Fruit fly (Drosophila melanogaster) whole organism, embryonic: Measurements from ENCODE around the gene Iyd.

Source experiments
- Awh ChIP-seq: fragments of 200-800 bp; sonication (Bioruptor generic); IDR thresholded peaks from 2 replicates; pipeline ENCODE4, ENCODE4 v1.3.6; 2022; ENCODE audit warnings: missing biosample characterization, missing genetic modification characterization
- Bdp1 ChIP-seq: fragments of 200-800 bp; sonication (Bioruptor generic); optimal IDR thresholded peaks from 3 replicates; lab custom pipeline; 2016; ENCODE audit warnings: missing biosample characterization, missing genetic modification characterization
- CG10959 ChIP-seq: fragments of 200-800 bp; sonication (Bioruptor generic); IDR thresholded peaks from 2 replicates; pipeline ENCODE4 v1.3.6; 2022; ENCODE audit warnings: missing biosample characterization, missing genetic modification characterization
- CG12942 ChIP-seq: fragments of 200-800 bp; sonication (Bioruptor generic); optimal IDR thresholded peaks from 3 replicates; lab custom pipeline; 2016; ENCODE audit warnings: missing biosample characterization, missing genetic modification characterization
- CG14014 ChIP-seq: fragments of 200-800 bp; sonication (Bioruptor generic); IDR thresholded peaks from 2 replicates; pipeline ENCODE4 v1.3.6; 2022; ENCODE audit warnings: missing biosample characterization, missing genetic modification characterization
- CG14965 ChIP-seq: fragments of 200-800 bp; sonication (Bioruptor generic); optimal IDR thresholded peaks from 2 replicates; lab custom pipeline; 2016; ENCODE audit warnings: missing biosample characterization, missing genetic modification characterization, borderline replicate concordance
- CG15073 ChIP-seq: fragments of 200-800 bp; sonication (Bioruptor generic); optimal IDR thresholded peaks from 2 replicates; lab custom pipeline; 2016; ENCODE audit warnings: missing biosample characterization, missing genetic modification characterization
- CG15269 ChIP-seq: fragments of 200-800 bp; sonication (Bioruptor generic); optimal IDR thresholded peaks from 2 replicates; lab custom pipeline; 2018; ENCODE audit warnings: missing biosample characterization, mild to moderate bottlenecking, missing genetic modification characterization, moderate library complexity
- CG15514 ChIP-seq: fragments of 200-800 bp; sonication (Bioruptor generic); optimal IDR thresholded peaks from 3 replicates; lab custom pipeline; 2017; ENCODE audit warnings: missing biosample characterization, missing genetic modification characterization, mild to moderate bottlenecking, moderate library complexity, missing genetic modification reagents
- CG15601 ChIP-seq: fragments of 200-800 bp; sonication (Bioruptor generic); optimal IDR thresholded peaks from 3 replicates; lab custom pipeline; 2019; ENCODE audit warnings: missing biosample characterization, mild to moderate bottlenecking, missing genetic modification characterization, moderate library complexity
- CG18764 ChIP-seq: fragments of 200-800 bp; sonication (Bioruptor generic); optimal IDR thresholded peaks from 3 replicates; lab custom pipeline; 2016; ENCODE audit warnings: missing biosample characterization, missing genetic modification characterization
- CG30403 ChIP-seq: fragments of 200-800 bp; sonication (Bioruptor generic); optimal IDR thresholded peaks from 3 replicates; lab custom pipeline; 2016; ENCODE audit warnings: missing biosample characterization, missing genetic modification characterization
- CG3407 ChIP-seq: fragments of 200-800 bp; sonication (Bioruptor generic); optimal IDR thresholded peaks from 2 replicates; lab custom pipeline; 2018; ENCODE audit warnings: missing biosample characterization, mild to moderate bottlenecking, missing genetic modification characterization
- CG6765 ChIP-seq: fragments of 200-800 bp; sonication (Bioruptor generic); optimal IDR thresholded peaks from 3 replicates; lab custom pipeline; 2017; ENCODE audit warnings: missing biosample characterization, mild to moderate bottlenecking, missing genetic modification characterization
- CG6791 ChIP-seq: fragments of 200-800 bp; sonication (Bioruptor generic); IDR thresholded peaks from 3 replicates; pipeline ENCODE4 v1.3.6; 2022; ENCODE audit warnings: missing biosample characterization, missing genetic modification characterization; ENCODE audit not compliant: partially characterized antibody
- CG6813 ChIP-seq: fragments of 200-800 bp; sonication (Bioruptor generic); optimal IDR thresholded peaks from 2 replicates; lab custom pipeline; 2017; ENCODE audit warnings: missing biosample characterization, missing genetic modification characterization, mild to moderate bottlenecking, moderate library complexity, missing genetic modification reagents
- CG8290 ChIP-seq, 3 experiments: fragments of 200-800 bp; sonication (Bioruptor generic); optimal IDR thresholded peaks; 2 replicates each; lab custom pipeline; 2016 to 2019; ENCODE audit warnings: missing biosample characterization in 3 of 3, missing genetic modification characterization in 3 of 3, mild to moderate bottlenecking in 2 of 3, moderate library complexity in 1 of 3
- CkIIα-i1 ChIP-seq: fragments of 200-800 bp; sonication (Bioruptor generic); IDR thresholded peaks from 2 replicates; pipeline ENCODE4 v1.3.6; 2022; ENCODE audit warnings: missing biosample characterization, missing genetic modification characterization
- D19B ChIP-seq: fragments of 200-800 bp; sonication (Bioruptor generic); optimal IDR thresholded peaks from 2 replicates; lab custom pipeline; 2017; ENCODE audit warnings: missing biosample characterization, mild to moderate bottlenecking, missing genetic modification characterization
- Elba2 ChIP-seq: fragments of 200-800 bp; sonication (Bioruptor generic); optimal IDR thresholded peaks from 3 replicates; lab custom pipeline; 2016; ENCODE audit warnings: missing biosample characterization, missing genetic modification characterization
- HLH3B ChIP-seq: fragments of 200-800 bp; sonication (Bioruptor generic); IDR thresholded peaks from 2 replicates; pipeline ENCODE4 v1.3.6; 2022; ENCODE audit warnings: missing biosample characterization, missing genetic modification characterization
- Hr51 ChIP-seq, 2 experiments: fragments of 200-800 bp; sonication (Bioruptor generic); optimal IDR thresholded peaks; 2 replicates in 1 of 2; 3 replicates in 1 of 2; lab custom pipeline; 2016 to 2018; ENCODE audit warnings: missing biosample characterization in 2 of 2, missing genetic modification characterization in 2 of 2, mild to moderate bottlenecking in 1 of 2, moderate library complexity in 1 of 2
- MTF-1 ChIP-seq: fragments of 200-800 bp; sonication (Bioruptor generic); optimal IDR thresholded peaks from 2 replicates; lab custom pipeline; 2018; ENCODE audit warnings: missing biosample characterization, mild to moderate bottlenecking, missing genetic modification characterization, borderline replicate concordance
- NK7.1 ChIP-seq: fragments of 200-800 bp; sonication (Bioruptor generic); optimal IDR thresholded peaks from 3 replicates; lab custom pipeline; 2016; ENCODE audit warnings: missing biosample characterization, missing genetic modification characterization
- Pdp1 ChIP-seq, 2 experiments: fragments of 200-800 bp; sonication (Bioruptor generic); optimal IDR thresholded peaks; 3 replicates each; lab custom pipeline; 2016; ENCODE audit warnings: missing biosample characterization in 2 of 2, missing genetic modification characterization in 2 of 2, mild to moderate bottlenecking in 1 of 2, moderate library complexity in 1 of 2
- Poxn ChIP-seq: fragments of 200-800 bp; sonication (Bioruptor generic); IDR thresholded peaks from 2 replicates; pipeline ENCODE4 v1.3.6; 2022; ENCODE audit warnings: missing biosample characterization, missing genetic modification characterization
- Ravus ChIP-seq: fragments of 200-800 bp; sonication (Bioruptor generic); IDR thresholded peaks from 2 replicates; pipeline ENCODE4 v1.3.6; 2022; ENCODE audit warnings: missing biosample characterization, missing genetic modification characterization
- Stat92E ChIP-seq, 3 experiments: fragments of >200 bp in 2 of 3; fragments of 200-800 bp in 1 of 3; sonication (Bioruptor generic) in 1 of 3; optimal IDR thresholded peaks; 2 replicates each; lab custom pipeline; 2017 to 2019; ENCODE audit warnings: missing biosample characterization in 3 of 3, missing genetic modification characterization in 3 of 3, mild to moderate bottlenecking in 1 of 3, moderate library complexity in 1 of 3
- YL-1 ChIP-seq: fragments of 200-800 bp; sonication (Bioruptor generic); optimal IDR thresholded peaks from 3 replicates; lab custom pipeline; 2017; ENCODE audit warnings: missing biosample characterization, mild to moderate bottlenecking, missing genetic modification characterization
- bab2 ChIP-seq: fragments of 200-800 bp; sonication (Bioruptor generic); optimal IDR thresholded peaks from 2 replicates; lab custom pipeline; 2016; ENCODE audit warnings: missing biosample characterization, missing genetic modification characterization
- exex ChIP-seq: fragments of 200-800 bp; sonication (Bioruptor generic); optimal IDR thresholded peaks from 4 replicates; lab custom pipeline; 2018; ENCODE audit warnings: missing biosample characterization, mild to moderate bottlenecking, missing genetic modification characterization, moderate library complexity
- eyg ChIP-seq: fragments of 200-800 bp; sonication (Bioruptor generic); optimal IDR thresholded peaks from 3 replicates; lab custom pipeline; 2016; ENCODE audit warnings: missing biosample characterization, missing genetic modification characterization
- gcm ChIP-seq: fragments of 200-800 bp; sonication (Bioruptor generic); optimal IDR thresholded peaks from 2 replicates; lab custom pipeline; 2019; ENCODE audit warnings: missing biosample characterization, mild to moderate bottlenecking, missing genetic modification characterization, moderate library complexity
- gfzf ChIP-seq: fragments of 200-800 bp; sonication (Bioruptor generic); optimal IDR thresholded peaks from 2 replicates; lab custom pipeline; 2016; ENCODE audit warnings: missing biosample characterization, mild to moderate bottlenecking, missing genetic modification characterization, moderate library complexity
- gt ChIP-seq: fragments of 200-800 bp; sonication (Bioruptor generic); IDR thresholded peaks from 2 replicates; pipeline ENCODE4 v1.3.6; 2022; ENCODE audit warnings: missing biosample characterization, missing genetic modification characterization
- hbn ChIP-seq: fragments of 200-800 bp; sonication (Bioruptor generic); IDR thresholded peaks from 2 replicates; pipeline ENCODE4 v1.3.6; 2022; ENCODE audit warnings: missing biosample characterization, missing genetic modification characterization; ENCODE audit not compliant: partially characterized antibody
- ken ChIP-seq: fragments of 200-800 bp; sonication (Bioruptor generic); IDR thresholded peaks from 3 replicates; pipeline ENCODE4 v1.3.6; 2022; ENCODE audit warnings: missing biosample characterization, missing genetic modification characterization
- pfk ChIP-seq: fragments of 200-800 bp; sonication (Bioruptor generic); optimal IDR thresholded peaks from 2 replicates; lab custom pipeline; 2018; ENCODE audit warnings: missing biosample characterization, mild to moderate bottlenecking, missing genetic modification characterization, moderate library complexity
- schlank ChIP-seq: fragments of 200-800 bp; sonication (Bioruptor generic); optimal IDR thresholded peaks from 2 replicates; lab custom pipeline; 2018; ENCODE audit warnings: missing biosample characterization, mild to moderate bottlenecking, missing genetic modification characterization
- sens-2 ChIP-seq: fragments of 200-800 bp; sonication (Bioruptor generic); IDR thresholded peaks from 2 replicates; pipeline ENCODE4 v1.3.6; 2022; ENCODE audit warnings: missing biosample characterization, missing genetic modification characterization
- shn ChIP-seq: fragments of 200-800 bp; sonication (Bioruptor generic); optimal IDR thresholded peaks from 3 replicates; lab custom pipeline; 2016; ENCODE audit warnings: missing biosample characterization, missing genetic modification characterization
- tin ChIP-seq: fragments of 200-800 bp; sonication (Bioruptor generic); optimal IDR thresholded peaks from 3 replicates; lab custom pipeline; 2016; ENCODE audit warnings: missing biosample characterization, missing genetic modification characterization
- toy ChIP-seq: fragments of 200-800 bp; sonication (Bioruptor generic); IDR thresholded peaks from 2 replicates; pipeline ENCODE4 v1.3.6; 2022; ENCODE audit warnings: missing biosample characterization, missing genetic modification characterization
- wek ChIP-seq: fragments of 200-800 bp; sonication (Bioruptor generic); optimal IDR thresholded peaks from 3 replicates; lab custom pipeline; 2018; ENCODE audit warnings: missing biosample characterization, mild to moderate bottlenecking, missing genetic modification characterization, moderate library complexity
- wor ChIP-seq: fragments of 200-800 bp; sonication (Bioruptor generic); IDR thresholded peaks from 2 replicates; pipeline ENCODE4 v1.3.6; 2022; ENCODE audit warnings: missing biosample characterization, missing genetic modification characterization

The Iyd gene

DNA sequence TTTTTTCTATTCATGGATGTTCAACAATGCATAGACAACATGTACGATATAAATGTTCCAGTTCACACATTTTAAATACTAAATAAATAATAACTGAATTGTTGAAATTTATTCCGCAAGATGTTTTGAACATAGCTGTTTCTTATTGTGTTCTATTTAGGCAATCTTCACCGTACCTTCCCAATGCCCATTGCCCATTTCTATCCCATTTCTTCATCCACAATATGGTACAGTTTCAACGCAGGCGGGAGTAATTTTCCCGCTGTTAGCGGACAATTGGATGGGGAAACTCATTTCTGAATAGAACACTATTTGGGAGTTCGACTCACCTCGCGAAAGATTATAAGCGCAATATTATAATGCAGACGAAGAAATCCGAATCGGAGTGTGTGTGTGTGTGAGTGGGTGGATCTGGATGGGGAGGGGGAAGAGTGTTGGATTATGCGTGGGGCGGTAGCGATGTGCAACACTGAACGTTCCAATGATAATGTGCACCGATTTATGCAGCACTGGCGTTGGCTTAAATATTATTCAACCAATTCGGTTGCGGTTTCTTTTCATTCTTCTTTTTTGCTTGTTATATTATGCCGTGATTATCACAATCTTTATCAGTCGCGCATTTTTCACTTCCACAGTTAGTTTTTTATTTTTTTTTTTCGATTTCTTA, 4.0 kb downstream of the Iyd start (continued):
- TF ChIP-seq Bdp1 (GFP tag; lab: Kevin White, UChicago) (peak; percentile 50), CG18764 (GFP tag; lab: Kevin White, UChicago) (peak; percentile 52), toy (GFP tag; lab: Robert Waterston, UW) (no peak), Pdp1 (GFP tag; optimal IDR thresholded peaks at IDR 0.05; lab: Kevin White, UChicago) (peak; percentile 37 to 98), CG8290 (GFP tag; optimal IDR thresholded peaks at IDR 0.05; lab: Kevin White, UChicago) (peak; percentile 80), CG8290 (tag; optimal IDR thresholded peaks at IDR 0.05; lab: Kevin White, UChicago) (peak; percentile 55 to 78), YL-1 (GFP tag; lab: Kevin White, UChicago) (peak; percentile 25), CG6813 (GFP tag; lab: Kevin White, UChicago) (peak; percentile 27), CG15601 (tag; lab: Kevin White, UChicago) (peak; percentile 19)

- TF ChIP-seq CG6765 (GFP tag; lab: Kevin White, UChicago) (peak; percentile 68), NK7.1 (GFP tag; lab: Kevin White, UChicago) (peak; percentile 79), CG8290 (GFP tag; optimal IDR thresholded peaks at IDR 0.05; lab: Kevin White, UChicago) (peak; percentile 45), CG8290 (tag; optimal IDR thresholded peaks at IDR 0.05; lab: Kevin White, UChicago) (peak; percentile 52 to 73), MTF-1 (peak; percentile 76), CkIIα-i1 (GFP tag; lab: Robert Waterston, UW) (no peak), shn (GFP tag; lab: Kevin White, UChicago) (peak; percentile 67), gfzf (GFP tag; lab: Kevin White, UChicago) (no peak), sens-2 (GFP tag; lab: Robert Waterston, UW) (peak; percentile 63), CG3407 (GFP tag; lab: Kevin White, UChicago) (peak; percentile 81), exex (tag; lab: Kevin White, UChicago) (no peak), Ravus (GFP tag; lab: Robert Waterston, UW) (no peak; the same call in none of the 2 replicates), CG12942 (GFP tag; lab: Kevin White, UChicago) (peak; percentile 47), eyg (peak; percentile 77), Elba2 (peak; percentile 65), schlank (tag; lab: Kevin White, UChicago) (no peak), CG15073 (peak; percentile 61), tin (GFP tag; lab: Kevin White, UChicago) (peak; percentile 87), gcm (peak; percentile 91), CG30403 (GFP tag; lab: Kevin White, UChicago) (peak; percentile 94), CG15269 (tag; lab: Kevin White, UChicago) (peak; percentile 95), Poxn (GFP tag; lab: Robert Waterston, UW) (no peak), bab2 (GFP tag; lab: Kevin White, UChicago) (peak; percentile 82), ken (no peak), D19B (GFP tag; lab: Kevin White, UChicago) (peak; percentile 62), wek (peak; percentile 78), Hr51 (GFP tag; optimal IDR thresholded peaks at IDR 0.05; lab: Kevin White, UChicago) (peak; percentile 68 to 97), wor (GFP tag; lab: Robert Waterston, UW) (peak; percentile 86), hbn (GFP tag; lab: Robert Waterston, UW) (no peak), pfk (GFP tag; lab: Kevin White, UChicago) (peak; percentile 30), CG6791 (no peak), CG14965 (GFP tag; lab: Kevin White, UChicago) (peak; percentile 65), CG10959 (GFP tag; lab: Robert Waterston, UW) (peak; percentile 83), Awh (GFP tag; lab: Robert Waterston, UW) (peak; percentile 90), Stat92E (GFP tag; optimal IDR thresholded peaks at IDR 0.05; lab: Kevin White, UChicago) (peak in 1 of 3 experiments; percentile 87), CG15514 (GFP tag; lab: Kevin White, UChicago) (peak; percentile 68), gt (GFP tag; lab: Robert Waterston, UW) (peak; percentile 21; the same call in 1 of the 2 replicates), CG14014 (GFP tag; lab: Robert Waterston, UW) (peak; percentile 77), HLH3B (GFP tag; lab: Robert Waterston, UW) (peak; percentile 71)
Observed at dm6 chr3L:11089805-11090440, 6.1 kb downstream of the Iyd start.
